Worm (Caenorhabditis elegans) whole organism, late embryonic: ENCODE data around the gene ugt-66.

Experiments
- C08G9.2 ChIP-seq: sonication (generic microtip); optimal IDR thresholded peaks from 2 replicates; lab custom pipeline; 2016; ENCODE audit warnings: mild to moderate bottlenecking, missing genetic modification characterization, moderate library complexity, missing compliant biosample characterization
- F13H6.1 ChIP-seq: sonication (generic microtip); optimal IDR thresholded peaks from 2 replicates; lab custom pipeline; 2016; ENCODE audit warnings: missing genetic modification characterization, missing compliant biosample characterization
- K02D7.2 ChIP-seq: sonication (generic microtip); optimal IDR thresholded peaks from 2 replicates; lab custom pipeline; 2017; ENCODE audit warnings: mild to moderate bottlenecking, missing genetic modification characterization, missing compliant biosample characterization
- T23F11.4 ChIP-seq: fragments of 200-800 bp; sonication (Bioruptor generic); optimal IDR thresholded peaks from 2 replicates; lab custom pipeline; 2018; ENCODE audit warnings: mild to moderate bottlenecking, missing genetic modification characterization, missing compliant biosample characterization
- Y22D7AL.16 ChIP-seq: sonication (generic microtip); optimal IDR thresholded peaks from 2 replicates; lab custom pipeline; 2016; ENCODE audit warnings: missing genetic modification characterization, missing compliant biosample characterization
- ahr-1 ChIP-seq: sonication (generic microtip); optimal IDR thresholded peaks from 2 replicates; lab custom pipeline; 2016; ENCODE audit warnings: missing genetic modification characterization, missing compliant biosample characterization
- ceh-2 ChIP-seq: sonication (generic microtip); optimal IDR thresholded peaks from 2 replicates; lab custom pipeline; 2016; ENCODE audit warnings: missing genotype, missing genetic modification characterization, missing compliant biosample characterization
- ceh-22 ChIP-seq: sonication (generic microtip); optimal IDR thresholded peaks from 2 replicates; lab custom pipeline; 2017; ENCODE audit warnings: missing biosample characterization, missing genetic modification characterization
- ceh-24 ChIP-seq: sonication (generic microtip); optimal IDR thresholded peaks from 2 replicates; lab custom pipeline; 2016; ENCODE audit warnings: mild to moderate bottlenecking, missing genetic modification characterization, missing compliant biosample characterization
- ceh-30 ChIP-seq: fragments of 150-350 bp; optimal IDR thresholded peaks from 2 replicates; lab custom pipeline; 2014; ENCODE audit warnings: missing biosample characterization, missing genetic modification characterization
- ceh-31 ChIP-seq: sonication (generic microtip); optimal IDR thresholded peaks from 2 replicates; lab custom pipeline; 2016; ENCODE audit warnings: missing genetic modification characterization, missing compliant biosample characterization
- ceh-34 ChIP-seq: sonication (generic microtip); optimal IDR thresholded peaks from 2 replicates; lab custom pipeline; 2016; ENCODE audit warnings: mild to moderate bottlenecking, missing genetic modification characterization, missing compliant biosample characterization
- ceh-48 ChIP-seq: sonication (generic microtip); optimal IDR thresholded peaks from 2 replicates; lab custom pipeline; 2016; ENCODE audit warnings: missing genetic modification characterization, inconsistent platforms, missing compliant biosample characterization
- ceh-9 ChIP-seq: sonication (generic microtip); optimal IDR thresholded peaks from 2 replicates; lab custom pipeline; 2016; ENCODE audit warnings: mild to moderate bottlenecking, missing genetic modification characterization, inconsistent platforms, missing compliant biosample characterization
- che-1 ChIP-seq: sonication (generic microtip); optimal IDR thresholded peaks from 2 replicates; lab custom pipeline; 2016; ENCODE audit warnings: mild to moderate bottlenecking, missing genetic modification characterization, missing compliant biosample characterization
- dmd-4 ChIP-seq: sonication (generic microtip); optimal IDR thresholded peaks from 2 replicates; lab custom pipeline; 2016; ENCODE audit warnings: borderline replicate concordance, missing genetic modification characterization, missing compliant biosample characterization
- elt-2 ChIP-seq: sonication (generic microtip); optimal IDR thresholded peaks from 2 replicates; lab custom pipeline; 2016; ENCODE audit warnings: missing genetic modification reagents, missing genetic modification characterization, missing compliant biosample characterization
- elt-4 ChIP-seq: sonication (generic microtip); optimal IDR thresholded peaks from 2 replicates; lab custom pipeline; 2016; ENCODE audit warnings: missing genetic modification characterization, missing compliant biosample characterization
- ets-4 ChIP-seq: sonication (generic microtip); optimal IDR thresholded peaks from 2 replicates; lab custom pipeline; 2016; ENCODE audit warnings: missing genetic modification characterization, missing compliant biosample characterization
- fax-1 ChIP-seq: sonication (generic microtip); optimal IDR thresholded peaks from 2 replicates; lab custom pipeline; 2016; ENCODE audit warnings: missing genotype, missing genetic modification characterization, missing compliant biosample characterization
- hlh-13 ChIP-seq: fragments of 200-800 bp; sonication (Bioruptor generic); optimal IDR thresholded peaks from 2 replicates; lab custom pipeline; 2018; ENCODE audit warnings: mild to moderate bottlenecking, missing genetic modification characterization, missing compliant biosample characterization
- hlh-30 ChIP-seq: sonication (generic microtip); optimal IDR thresholded peaks from 2 replicates; lab custom pipeline; 2017; ENCODE audit warnings: antibody characterized with exemption, missing genetic modification characterization, missing compliant biosample characterization; ENCODE audit not compliant: insufficient read depth
- lim-6 ChIP-seq: sonication (generic microtip); optimal IDR thresholded peaks from 2 replicates; lab custom pipeline; 2016; ENCODE audit warnings: missing genetic modification characterization, missing compliant biosample characterization
- lin-11 ChIP-seq: fragments of 200-800 bp; sonication (Bioruptor generic); optimal IDR thresholded peaks from 2 replicates; lab custom pipeline; 2018; ENCODE audit warnings: mild to moderate bottlenecking, missing genetic modification characterization, missing compliant biosample characterization
- madf-2 ChIP-seq: sonication (generic microtip); optimal IDR thresholded peaks from 2 replicates; lab custom pipeline; 2017; ENCODE audit warnings: missing genetic modification characterization, missing compliant biosample characterization
- mec-3 ChIP-seq: sonication (generic microtip); optimal IDR thresholded peaks from 2 replicates; lab custom pipeline; 2016; ENCODE audit warnings: borderline replicate concordance, missing genetic modification characterization, missing compliant biosample characterization
- nfya-1 ChIP-seq: sonication (generic microtip); optimal IDR thresholded peaks from 2 replicates; lab custom pipeline; 2017; ENCODE audit warnings: missing genetic modification characterization, mild to moderate bottlenecking, missing compliant biosample characterization, antibody characterized with exemption, moderate library complexity
- nhr-11 ChIP-seq: fragments of 150-350 bp; optimal IDR thresholded peaks from 2 replicates; lab custom pipeline; 2014; ENCODE audit warnings: missing biosample characterization, missing genetic modification characterization
- npax-4 ChIP-seq: sonication (generic microtip); optimal IDR thresholded peaks from 2 replicates; lab custom pipeline; 2016; ENCODE audit warnings: missing genetic modification characterization, missing compliant biosample characterization
- pha-2 ChIP-seq: sonication (generic microtip); optimal IDR thresholded peaks from 2 replicates; lab custom pipeline; 2017; ENCODE audit warnings: mild to moderate bottlenecking, missing genetic modification characterization, missing compliant biosample characterization
- pha-4 ChIP-seq: fragments of 150-350 bp; optimal IDR thresholded peaks from 2 replicates; lab custom pipeline; 2018; ENCODE audit warnings: missing biosample characterization, missing genetic modification reagents, missing genetic modification characterization
- pqm-1 ChIP-seq: sonication (generic microtip); optimal IDR thresholded peaks from 2 replicates; lab custom pipeline; 2016; ENCODE audit warnings: missing genetic modification characterization, missing compliant biosample characterization
- pros-1 ChIP-seq: fragments of 150-350 bp; optimal IDR thresholded peaks from 2 replicates; lab custom pipeline; 2014; ENCODE audit warnings: missing biosample characterization, missing genetic modification reagents, missing genetic modification characterization
- ref-2 ChIP-seq: sonication (generic microtip); optimal IDR thresholded peaks from 2 replicates; lab custom pipeline; 2016; ENCODE audit warnings: missing genetic modification characterization, missing compliant biosample characterization
- sox-2 ChIP-seq: fragments of 200-800 bp; sonication (Bioruptor generic); IDR thresholded peaks from 2 replicates; pipeline ENCODE4 v1.3.6; 2022; ENCODE audit warnings: missing genetic modification reagents, missing genetic modification characterization, missing compliant biosample characterization
- syd-9 ChIP-seq: sonication (generic microtip); optimal IDR thresholded peaks from 2 replicates; lab custom pipeline; 2016; ENCODE audit warnings: mild to moderate bottlenecking, missing genetic modification characterization, moderate library complexity, missing compliant biosample characterization
- tbx-2 ChIP-seq: sonication (generic microtip); optimal IDR thresholded peaks from 2 replicates; lab custom pipeline; 2016; ENCODE audit warnings: missing genetic modification characterization, missing compliant biosample characterization
- unc-3 ChIP-seq, 2 experiments: fragments of 200-800 bp in 1 of 2; sonication (Bioruptor generic) in 1 of 2; sonication (generic microtip) in 1 of 2; conservative IDR thresholded peaks in 1 of 2; optimal IDR thresholded peaks in 1 of 2; 2 replicates each; pipeline versions ENCODE4 v1.3.6 to Lab custom; 2016 to 2022; ENCODE audit warnings: missing compliant biosample characterization in 2 of 2, missing genetic modification characterization in 2 of 2, missing genetic modification reagents in 1 of 2
- unc-86 ChIP-seq: sonication (generic microtip); optimal IDR thresholded peaks from 2 replicates; lab custom pipeline; 2016; ENCODE audit warnings: missing genetic modification characterization, missing compliant biosample characterization
- zip-5 ChIP-seq: sonication (generic microtip); optimal IDR thresholded peaks from 2 replicates; lab custom pipeline; 2016; ENCODE audit warnings: missing genetic modification characterization, missing compliant biosample characterization

ugt-66 gene

DNA sequence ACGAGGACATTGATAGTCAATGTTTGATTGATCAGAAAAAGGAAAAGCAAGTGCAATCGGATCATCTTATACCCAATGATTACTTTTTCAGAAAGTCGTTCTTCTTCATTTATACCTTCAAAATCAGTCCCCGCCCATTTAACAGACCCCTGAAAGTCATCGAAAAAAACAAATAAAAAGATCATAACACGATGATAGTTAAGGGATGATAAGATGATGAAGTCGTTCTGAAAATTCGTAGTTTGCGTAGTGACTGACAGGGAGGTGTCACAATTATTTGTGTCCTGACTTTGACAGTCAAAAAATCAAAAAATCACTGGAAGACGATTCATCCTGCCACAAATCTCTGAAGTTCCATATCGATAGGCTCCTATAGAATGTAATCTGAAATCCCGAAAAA is at the start of gene ugt-66:
ugt-66 (minus strand) TSS at position 101 of the 400 bp plus-strand sequence.
- TF ChIP-seq ceh-30 (tag; lab: Kevin White, UChicago) (no peak), ceh-48 (tag; lab: Kevin White, UChicago) (no peak), ceh-22 (tag; lab: Kevin White, UChicago) (no peak), ahr-1 (tag; lab: Kevin White, UChicago) (no peak), syd-9 (tag; lab: Kevin White, UChicago) (no peak), zip-5 (no peak), Y22D7AL.16 (tag; lab: Kevin White, UChicago) (no peak), madf-2 (no peak), dmd-4 (no peak), sox-2 (no peak)

DNA sequence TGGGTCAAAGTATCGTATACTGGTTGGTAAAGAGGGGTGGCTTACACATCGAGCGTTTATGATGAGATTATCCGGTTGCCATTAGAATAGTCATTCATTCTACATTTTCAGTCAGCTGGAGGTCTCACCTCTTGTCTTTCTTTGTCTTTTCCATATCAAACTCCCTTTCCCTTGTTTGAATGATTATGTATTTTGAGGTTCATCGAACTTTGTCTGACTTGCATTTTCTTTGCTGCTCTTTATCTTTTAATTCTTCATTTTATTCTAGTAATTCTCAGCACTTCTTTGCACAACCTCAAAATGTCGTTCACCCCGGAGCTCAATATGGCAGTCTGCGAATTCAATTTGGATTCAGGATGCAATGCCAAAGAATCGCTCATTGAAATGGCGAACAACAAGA is 46.1 kb upstream of the ugt-66 start, which contains the start of gene T12A2.3:
T12A2.3 (plus strand) TSS at position 301 of the 400 bp plus-strand sequence.
- TF ChIP-seq elt-2 (tag; lab: Kevin White, UChicago), result no peak
- TF ChIP-seq ets-4 (tag; lab: Kevin White, UChicago), result no peak
- TF ChIP-seq ceh-24 (tag; lab: Kevin White, UChicago), result no peak
- TF ChIP-seq npax-4 (tag; lab: Kevin White, UChicago), result no peak
- TF ChIP-seq ceh-34 (tag; lab: Kevin White, UChicago), result no peak
- no peak for TF ChIP-seq hlh-30
- no peak for TF ChIP-seq pqm-1 (tag; lab: Kevin White, UChicago)
- TF ChIP-seq pha-4 (tag; lab: Kevin White, UChicago), result no peak
- TF ChIP-seq pha-2 (tag; lab: Kevin White, UChicago), result no peak
- TF ChIP-seq pros-1, result no peak
- no peak for TF ChIP-seq K02D7.2
- TF ChIP-seq Y22D7AL.16 (tag; lab: Kevin White, UChicago), result no peak
- no peak for TF ChIP-seq T23F11.4 (GFP tag; lab: Kevin White, UChicago)
- TF ChIP-seq che-1 (tag; lab: Kevin White, UChicago), result no peak
- no peak for TF ChIP-seq fax-1 (tag; lab: Kevin White, UChicago)
- TF ChIP-seq unc-3 (GFP tag; conservative IDR thresholded peaks at IDR 0.05; lab: Robert Waterston, UW), result no peak
- no peak for TF ChIP-seq unc-3 (tag; optimal IDR thresholded peaks at IDR 0.05; lab: Kevin White, UChicago)
- TF ChIP-seq lin-11 (tag; lab: Kevin White, UChicago), result no peak
- TF ChIP-seq ref-2 (tag; lab: Kevin White, UChicago), result no peak

DNA sequence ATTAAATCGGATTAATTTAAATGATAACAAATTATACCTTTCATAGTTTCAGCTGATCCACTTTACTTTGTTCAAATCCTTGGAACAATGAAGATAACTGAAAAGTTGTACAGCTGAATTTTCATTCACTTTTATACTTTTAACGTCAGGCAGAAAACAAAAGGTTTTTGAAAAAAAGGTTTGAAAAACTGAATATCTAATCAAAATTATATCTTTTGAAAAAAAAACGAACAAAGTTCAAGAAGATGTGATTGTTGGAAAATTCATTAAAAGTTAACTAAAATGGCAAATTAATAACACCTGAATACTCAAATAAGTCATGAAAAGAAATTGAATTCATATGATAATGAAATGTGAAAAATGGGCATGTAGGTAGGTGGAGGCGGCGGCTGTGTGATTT is 42.3 kb upstream of the ugt-66 start, which contains the start of gene T12A2.21:
T12A2.21 (minus strand) TSS at position 101 of the 400 bp plus-strand sequence.
- no peak for TF ChIP-seq ceh-34 (tag; lab: Kevin White, UChicago)
- no peak for TF ChIP-seq tbx-2 (tag; lab: Kevin White, UChicago)
- no peak for TF ChIP-seq elt-4 (tag; lab: Kevin White, UChicago)
- TF ChIP-seq ceh-9 (tag; lab: Kevin White, UChicago), result no peak
- TF ChIP-seq lim-6 (tag; lab: Kevin White, UChicago), result no peak
- TF ChIP-seq F13H6.1 (tag; lab: Kevin White, UChicago), result no peak
- TF ChIP-seq C08G9.2 (tag; lab: Kevin White, UChicago), result no peak
- no peak for TF ChIP-seq zip-5

DNA sequence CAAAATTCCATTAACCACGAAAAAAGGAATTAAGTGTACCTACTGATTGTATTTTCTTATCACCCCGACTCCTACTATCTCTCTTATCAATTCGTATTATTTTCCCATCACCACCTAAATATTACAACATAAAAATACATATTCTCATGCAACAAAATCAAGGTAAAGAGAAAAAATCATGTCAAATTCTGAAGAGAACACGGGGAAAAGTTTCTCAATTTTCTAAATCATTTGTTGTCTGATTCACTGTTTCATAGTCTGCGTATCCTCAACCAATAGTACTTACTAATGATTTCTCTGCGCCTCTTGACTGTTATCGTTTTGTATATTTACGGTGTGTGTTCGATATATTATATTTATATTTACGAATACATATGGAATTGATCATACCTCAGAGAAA is 37.5 kb upstream of the ugt-66 start:
- TF ChIP-seq elt-2 (tag; lab: Kevin White, UChicago) (peak; percentile 85), ceh-31 (tag; lab: Kevin White, UChicago) (no peak)

DNA sequence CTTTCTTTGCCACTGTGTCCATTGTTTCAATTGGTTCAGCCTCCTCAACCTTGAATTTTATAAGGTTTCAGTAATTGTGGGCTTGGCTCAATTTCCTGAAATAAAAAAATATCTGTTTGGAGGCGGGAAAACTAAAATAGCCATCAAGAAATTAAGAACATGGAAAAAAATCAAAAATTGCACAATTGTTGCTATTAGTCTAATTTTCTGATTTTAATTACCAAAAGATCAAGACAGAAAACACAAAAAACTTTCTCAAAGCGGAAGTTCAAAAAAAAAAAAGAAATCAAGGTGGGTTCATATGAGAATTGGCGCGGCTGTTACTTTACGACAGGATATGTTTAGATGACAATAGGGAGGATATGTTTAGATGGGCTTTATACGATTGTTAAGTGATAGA is 36.5 kb upstream of the ugt-66 start, which contains the start of gene esyt-2:
esyt-2 (minus strand) TSS at position 101 of the 400 bp plus-strand sequence.
- no peak for TF ChIP-seq ceh-30 (tag; lab: Kevin White, UChicago)
- no peak for TF ChIP-seq lim-6 (tag; lab: Kevin White, UChicago)
- no peak for TF ChIP-seq madf-2
- no peak for TF ChIP-seq lin-11 (tag; lab: Kevin White, UChicago)
- TF ChIP-seq ceh-9 (tag; lab: Kevin White, UChicago), result no peak
- no peak for TF ChIP-seq ceh-22 (tag; lab: Kevin White, UChicago)
- no peak for TF ChIP-seq ceh-48 (tag; lab: Kevin White, UChicago)
- TF ChIP-seq nhr-11 (tag; lab: Kevin White, UChicago), result no peak
- no peak for TF ChIP-seq nfya-1
- TF ChIP-seq ceh-2 (tag; lab: Kevin White, UChicago), result no peak
- TF ChIP-seq mec-3 (tag; lab: Kevin White, UChicago), result no peak
- no peak for TF ChIP-seq unc-86 (tag; lab: Kevin White, UChicago)
- TF ChIP-seq pha-4 (tag; lab: Kevin White, UChicago), result no peak
- no peak for TF ChIP-seq syd-9 (tag; lab: Kevin White, UChicago)
- TF ChIP-seq hlh-13 (GFP tag; lab: Kevin White, UChicago), result no peak
